Worm (Caenorhabditis elegans): ENCODE results near the gene csa-1.

DNA sequence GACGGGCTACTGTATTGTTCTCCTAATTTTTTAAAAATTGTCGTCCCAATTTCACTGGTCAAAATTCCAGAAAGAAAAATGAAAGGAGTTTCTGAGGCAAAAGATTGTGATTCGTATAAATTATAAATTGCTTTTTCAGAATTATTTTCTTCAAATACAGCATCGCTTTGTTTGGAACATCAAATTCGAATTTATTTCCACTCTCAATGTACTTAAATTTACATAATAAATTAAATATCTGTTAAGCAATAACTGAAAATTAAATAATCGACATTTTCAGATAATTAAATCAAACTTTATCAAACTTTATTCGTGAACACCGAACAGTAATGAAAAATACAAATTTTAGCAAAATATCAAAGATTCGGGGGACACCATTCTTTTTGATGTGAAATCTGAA is 44.8 kb downstream of the csa-1 start:
- TF ChIP-seq ama-1 (optimal IDR thresholded peaks at IDR 0.05) (no peak), F13C5.2 (tag; optimal IDR thresholded peaks at IDR 0.05) (no peak), ets-7 (tag; optimal IDR thresholded peaks at IDR 0.05) (no peak), tbx-37 (GFP tag; conservative IDR thresholded peaks at IDR 0.05) (no peak), flt-1 (GFP tag; IDR thresholded peaks at IDR 0.05) (no peak), tra-4 (tag; optimal IDR thresholded peaks at IDR 0.05) (no peak)

Measured in whole organism, early embryonic.